Fruit fly (Drosophila melanogaster) whole organism, pupa: Measurements from ENCODE around the gene Mst84B.

Experiments
- CG14655 ChIP-seq: fragments of 200-800 bp; sonication (Bioruptor generic); optimal IDR thresholded peaks from 3 replicates; lab custom pipeline; 2017; ENCODE audit warnings: mild to moderate bottlenecking, missing biosample characterization, missing genetic modification reagents, missing genetic modification characterization
- CG34367 ChIP-seq: fragments of 200-800 bp; sonication (Bioruptor generic); optimal IDR thresholded peaks from 2 replicates; lab custom pipeline; 2018; ENCODE audit warnings: missing biosample characterization, mild to moderate bottlenecking, missing genetic modification characterization
- Pif1B ChIP-seq: fragments of 200-800 bp; sonication (Bioruptor generic); optimal IDR thresholded peaks from 3 replicates; lab custom pipeline; 2016; ENCODE audit warnings: missing biosample characterization, missing genetic modification characterization

DNA sequence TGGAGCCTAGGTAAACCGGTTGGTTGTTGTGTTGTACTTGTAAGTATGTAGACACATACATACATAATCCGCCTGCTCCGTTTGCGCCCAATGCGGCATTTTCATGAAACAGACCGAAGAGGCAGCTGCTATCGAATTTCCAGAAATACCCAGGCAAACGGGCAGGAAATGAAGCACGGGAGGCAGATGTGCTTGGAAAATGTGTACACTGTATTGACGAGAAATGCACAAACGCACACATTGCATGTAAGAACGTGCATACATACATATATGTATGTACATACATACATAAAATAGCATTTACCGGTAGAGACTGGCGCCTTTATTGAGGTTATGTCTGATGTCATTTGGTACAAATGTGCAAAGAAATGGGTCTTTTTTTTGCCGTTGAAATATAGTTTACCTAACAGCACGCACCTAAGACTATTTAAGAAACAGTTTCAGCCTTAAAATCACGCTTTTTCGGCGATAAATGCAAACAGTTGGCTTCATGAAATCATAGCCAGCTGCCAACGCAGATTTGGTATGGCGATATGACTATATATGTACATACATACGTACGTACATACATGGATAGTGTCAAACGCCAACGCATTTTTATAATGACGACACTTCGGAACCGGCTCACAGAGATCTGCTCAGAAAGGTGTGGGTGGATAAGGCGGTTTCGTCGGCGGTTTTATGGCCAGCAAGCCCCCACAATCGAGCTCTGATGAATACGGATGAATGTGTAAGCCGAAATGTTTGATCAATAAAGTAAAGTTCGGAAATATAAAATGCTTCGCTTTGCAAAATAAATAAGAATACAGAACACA is 27.8 kb downstream of the Mst84B start:
- no peak for TF ChIP-seq Pif1B (GFP tag; lab: Kevin White, UChicago)
- TF ChIP-seq CG34367 (tag; lab: Kevin White, UChicago), result no peak
- no peak for TF ChIP-seq CG14655 (GFP tag; lab: Kevin White, UChicago)
